Fruit fly (Drosophila melanogaster) whole organism: ENCODE data around the gene Vha13.

Source experiments
- CG8478 ChIP-seq: fragments of >200 bp; optimal IDR thresholded peaks from 2 replicates; lab custom pipeline; 2018; ENCODE audit warnings: inconsistent platforms
- Dll ChIP-seq: fragments of >200 bp; optimal IDR thresholded peaks from 2 replicates; lab custom pipeline; 2017
- EcR ChIP-seq, 2 experiments: fragments of >200 bp; optimal IDR thresholded peaks; 2 replicates each; lab custom pipeline; 2017; ENCODE audit warnings: missing biosample characterization in 2 of 2, missing genetic modification characterization in 2 of 2, missing genetic modification reagents in 2 of 2
- pan ChIP-seq: fragments of >200 bp; optimal IDR thresholded peaks from 2 replicates; lab custom pipeline; 2017
- psq ChIP-seq: fragments of >200 bp; optimal IDR thresholded peaks from 2 replicates; lab custom pipeline; 2017
- usp ChIP-seq: fragments of >200 bp; optimal IDR thresholded peaks from 2 replicates; lab custom pipeline; 2017; ENCODE audit warnings: missing biosample characterization, missing genetic modification characterization, mixed read lengths

Vha13 gene

dm6 chr3R:19600335-19600734 lies 43.9 kb downstream of the Vha13 start, which contains the start of gene CG7333:
TSS of gene CG7333 (plus strand) at chr3R:19600635.
- TF ChIP-seq pan: no peak
- TF ChIP-seq psq (lab: Kevin White, UChicago): no peak
- no peak for TF ChIP-seq usp (GFP tag; lab: Kevin White, UChicago)
- no peak for TF ChIP-seq Dll (lab: Kevin White, UChicago)
- TF ChIP-seq CG8478 (lab: Kevin White, UChicago): no peak
- no peak for TF ChIP-seq EcR (GFP tag; optimal IDR thresholded peaks at IDR 0.05; lab: Kevin White, UChicago)

- no peak for TF ChIP-seq CG8478 (lab: Kevin White, UChicago)
- no peak for TF ChIP-seq Dll (lab: Kevin White, UChicago)
- TF ChIP-seq psq (lab: Kevin White, UChicago): no peak
- no peak for TF ChIP-seq usp (GFP tag; lab: Kevin White, UChicago)
- TF ChIP-seq EcR (GFP tag; optimal IDR thresholded peaks at IDR 0.05; lab: Kevin White, UChicago): no peak
Observed at dm6 chr3R:19598855-19599254, 45.3 kb downstream of the Vha13 start, which contains the start of gene Cpr92A. TSS of gene Cpr92A (minus strand) at chr3R:19598955.
